Fruit fly (Drosophila melanogaster): Measurements from ENCODE around the gene CG14298.

CG14298 gene

DNA sequence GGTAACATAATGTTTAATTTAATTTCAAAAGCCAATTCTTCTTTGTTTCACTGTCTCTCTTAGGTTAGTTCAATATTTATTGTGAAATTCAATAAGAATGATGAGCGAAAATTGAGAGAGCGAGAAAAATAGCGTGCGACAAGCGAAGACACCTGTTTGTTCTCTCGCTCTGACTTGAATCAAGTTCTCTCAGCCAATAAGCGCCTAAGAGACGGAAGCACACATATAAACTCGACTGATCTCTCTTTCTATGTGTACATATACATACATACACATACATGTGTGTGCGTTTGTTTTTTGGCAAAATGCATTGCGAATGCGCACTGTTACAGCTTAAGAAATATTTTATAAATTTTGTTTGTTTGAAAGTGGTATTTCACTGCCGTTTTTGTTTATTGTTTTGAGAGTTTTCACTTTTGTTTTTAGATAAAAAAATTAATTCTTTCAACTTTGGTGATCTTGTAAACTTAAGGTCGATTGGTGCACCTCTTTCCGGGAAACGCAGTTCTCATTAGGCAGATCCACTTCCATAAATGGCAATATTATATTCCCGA lies 48.0 kb downstream of the CG14298 start (continued):
- TF ChIP-seq sob (GFP tag; IDR thresholded peaks at IDR 0.05) (no peak), CG14710 (tag; optimal IDR thresholded peaks at IDR 0.05) (peak; percentile 8), CG11085 (GFP tag; IDR thresholded peaks at IDR 0.05) (no peak), ci (GFP tag; IDR thresholded peaks at IDR 0.05) (peak; percentile 53; the same call in 1 of the 3 replicates), CG3281 (GFP tag; optimal IDR thresholded peaks at IDR 0.05) (peak; percentile 20), fd64A (GFP tag; optimal IDR thresholded peaks at IDR 0.05) (no peak), CG15479 (GFP tag; optimal IDR thresholded peaks at IDR 0.05) (no peak), Nf-YB (GFP tag; optimal IDR thresholded peaks at IDR 0.05) (peak; percentile 96), Hr39 (optimal IDR thresholded peaks at IDR 0.05) (no peak), en (GFP tag; optimal IDR thresholded peaks at IDR 0.05) (no peak), Taf1 (GFP tag; IDR thresholded peaks at IDR 0.05) (no peak), Dp (GFP tag; optimal IDR thresholded peaks at IDR 0.05) (no peak), ranshi (GFP tag; IDR thresholded peaks at IDR 0.05) (no peak), hb (GFP tag; IDR thresholded peaks at IDR 0.05; ENCODE audit: partially characterized antibody) (no peak), CG12219 (GFP tag; optimal IDR thresholded peaks at IDR 0.05) (no peak), NFAT (GFP tag; IDR thresholded peaks at IDR 0.05) (no peak), nom (GFP tag; optimal IDR thresholded peaks at IDR 0.05) (peak; percentile 4), stwl (tag; optimal IDR thresholded peaks at IDR 0.05) (no peak), CG11093 (GFP tag; IDR thresholded peaks at IDR 0.05) (no peak), CG13287 (GFP tag; IDR thresholded peaks at IDR 0.05; ENCODE audit: partially characterized antibody) (no peak), YL-1 (GFP tag; optimal IDR thresholded peaks at IDR 0.05) (no peak), Nf-YC (tag; optimal IDR thresholded peaks at IDR 0.05) (peak; percentile 95), pum (GFP tag; optimal IDR thresholded peaks at IDR 0.05) (no peak), Doc3 (GFP tag; IDR thresholded peaks at IDR 0.05; ENCODE audit: partially characterized antibody) (no peak), mam (GFP tag; optimal IDR thresholded peaks at IDR 0.05) (no peak), CG12391 (tag; optimal IDR thresholded peaks at IDR 0.05) (no peak), Hr3 (GFP tag; optimal IDR thresholded peaks at IDR 0.05) (no peak), CG34422 (GFP tag; IDR thresholded peaks at IDR 0.05) (peak; percentile 12; the same call in 1 of the 3 replicates), tin (GFP tag; optimal IDR thresholded peaks at IDR 0.05) (no peak), unpg (GFP tag; optimal IDR thresholded peaks at IDR 0.05) (no peak), CG16863 (GFP tag; optimal IDR thresholded peaks at IDR 0.05) (no peak), CG8281 (tag; optimal IDR thresholded peaks at IDR 0.05) (peak; percentile 78), pb (GFP tag; optimal IDR thresholded peaks at IDR 0.05) (no peak), disco-r (GFP tag; optimal IDR thresholded peaks at IDR 0.05) (no peak), Scr (GFP tag; IDR thresholded peaks at IDR 0.05; ENCODE audit: partially characterized antibody) (no peak), dmrt99B (tag; optimal IDR thresholded peaks at IDR 0.05) (no peak), gro (GFP tag; optimal IDR thresholded peaks at IDR 0.05) (no peak), CG12659 (GFP tag; optimal IDR thresholded peaks at IDR 0.05) (no peak), CG13123 (GFP tag; optimal IDR thresholded peaks at IDR 0.05) (no peak), twi (tag; optimal IDR thresholded peaks at IDR 0.05) (no peak), nau (GFP tag; optimal IDR thresholded peaks at IDR 0.05) (no peak), Rx (GFP tag; IDR thresholded peaks at IDR 0.05) (no peak), sisA (GFP tag; IDR thresholded peaks at IDR 0.05) (no peak), Chrac-16 (GFP tag; optimal IDR thresholded peaks at IDR 0.05) (no peak), CG3163 (GFP tag; optimal IDR thresholded peaks at IDR 0.05) (peak; percentile 3), zfh1 (GFP tag; IDR thresholded peaks at IDR 0.05) (no peak), Atf6 (GFP tag; IDR thresholded peaks at IDR 0.05) (peak; percentile 45; the same call in 1 of the 2 replicates), CG8290 (GFP tag; optimal IDR thresholded peaks at IDR 0.05) (no peak), CG8290 (tag; optimal IDR thresholded peaks at IDR 0.05) (peak in 1 of 2 experiments; percentile 2), lbe (GFP tag; optimal IDR thresholded peaks at IDR 0.05) (peak; percentile 56), Pdp1 (GFP tag; optimal IDR thresholded peaks at IDR 0.05) (no peak)
